Fruit fly (Drosophila melanogaster) whole organism, embryonic: ENCODE data around the gene Kah.

Source experiments
- Adf1 ChIP-seq: fragments of 200-800 bp; sonication (Bioruptor generic); IDR thresholded peaks from 2 replicates; pipeline ENCODE4 v1.3.6; 2022; ENCODE audit warnings: missing biosample characterization, missing genetic modification characterization
- B-H2 ChIP-seq: fragments of 200-800 bp; sonication (Bioruptor generic); optimal IDR thresholded peaks from 2 replicates; lab custom pipeline; 2018; ENCODE audit warnings: missing biosample characterization, mild to moderate bottlenecking, missing genetic modification characterization
- CG10321 ChIP-seq: fragments of 200-800 bp; sonication (Bioruptor generic); IDR thresholded peaks from 2 replicates; pipeline ENCODE4 v1.3.6; 2022; ENCODE audit warnings: missing biosample characterization, missing genetic modification characterization
- CG10543 ChIP-seq: fragments of 200-800 bp; sonication (Bioruptor generic); optimal IDR thresholded peaks from 3 replicates; lab custom pipeline; 2017; ENCODE audit warnings: missing biosample characterization, mild to moderate bottlenecking, missing genetic modification characterization, moderate library complexity
- CG12155 ChIP-seq: fragments of 200-800 bp; sonication (Bioruptor generic); optimal IDR thresholded peaks from 3 replicates; lab custom pipeline; 2016; ENCODE audit warnings: missing biosample characterization, missing genetic modification characterization
- CG12391 ChIP-seq: fragments of 200-800 bp; sonication (Bioruptor generic); optimal IDR thresholded peaks from 3 replicates; lab custom pipeline; 2018; ENCODE audit warnings: missing biosample characterization, mild to moderate bottlenecking, missing genetic modification characterization, moderate library complexity
- CG14050 ChIP-seq: fragments of 200-800 bp; sonication (Bioruptor generic); IDR thresholded peaks from 3 replicates; pipeline ENCODE4 v1.3.6; 2022; ENCODE audit warnings: missing biosample characterization, missing genetic modification characterization
- CG14965 ChIP-seq: fragments of 200-800 bp; sonication (Bioruptor generic); optimal IDR thresholded peaks from 2 replicates; lab custom pipeline; 2016; ENCODE audit warnings: missing biosample characterization, missing genetic modification characterization, borderline replicate concordance
- CG15073 ChIP-seq: fragments of 200-800 bp; sonication (Bioruptor generic); optimal IDR thresholded peaks from 2 replicates; lab custom pipeline; 2016; ENCODE audit warnings: missing biosample characterization, missing genetic modification characterization
- CG15269 ChIP-seq: fragments of 200-800 bp; sonication (Bioruptor generic); optimal IDR thresholded peaks from 2 replicates; lab custom pipeline; 2018; ENCODE audit warnings: missing biosample characterization, mild to moderate bottlenecking, missing genetic modification characterization, moderate library complexity
- CG15696 ChIP-seq: fragments of 200-800 bp; sonication (Bioruptor generic); optimal IDR thresholded peaks from 2 replicates; lab custom pipeline; 2019; ENCODE audit warnings: missing biosample characterization, mild to moderate bottlenecking, missing genetic modification characterization, moderate library complexity
- CG16779 ChIP-seq: fragments of 200-800 bp; sonication (Bioruptor generic); IDR thresholded peaks from 2 replicates; pipeline ENCODE4 v1.3.6; 2022; ENCODE audit warnings: missing biosample characterization, missing genetic modification characterization
- CG18599 ChIP-seq: fragments of 200-800 bp; sonication (Bioruptor generic); optimal IDR thresholded peaks from 3 replicates; lab custom pipeline; 2017; ENCODE audit warnings: missing biosample characterization, missing genetic modification characterization, mild to moderate bottlenecking, moderate library complexity, missing genetic modification reagents
- CG18619 ChIP-seq: fragments of 200-800 bp; sonication (Bioruptor generic); optimal IDR thresholded peaks from 3 replicates; lab custom pipeline; 2017; ENCODE audit warnings: missing biosample characterization, mild to moderate bottlenecking, missing genetic modification characterization
- CG30403 ChIP-seq: fragments of 200-800 bp; sonication (Bioruptor generic); optimal IDR thresholded peaks from 3 replicates; lab custom pipeline; 2016; ENCODE audit warnings: missing biosample characterization, missing genetic modification characterization
- CG3407 ChIP-seq: fragments of 200-800 bp; sonication (Bioruptor generic); optimal IDR thresholded peaks from 2 replicates; lab custom pipeline; 2018; ENCODE audit warnings: missing biosample characterization, mild to moderate bottlenecking, missing genetic modification characterization
- CG4730 ChIP-seq: fragments of 200-800 bp; sonication (Bioruptor generic); IDR thresholded peaks from 2 replicates; pipeline ENCODE4 v1.3.6; 2022; ENCODE audit warnings: missing biosample characterization, missing genetic modification characterization
- CG6254 ChIP-seq: fragments of 200-800 bp; sonication (Bioruptor generic); optimal IDR thresholded peaks from 3 replicates; lab custom pipeline; 2017; ENCODE audit warnings: mild to moderate bottlenecking, missing biosample characterization, missing genetic modification reagents, missing genetic modification characterization
- CG6683 ChIP-seq: fragments of 200-800 bp; sonication (Bioruptor generic); optimal IDR thresholded peaks from 2 replicates; lab custom pipeline; 2017; ENCODE audit warnings: missing biosample characterization, mild to moderate bottlenecking, missing genetic modification characterization, missing genetic modification reagents
- CG6854 ChIP-seq: fragments of 200-800 bp; sonication (Bioruptor generic); optimal IDR thresholded peaks from 3 replicates; lab custom pipeline; 2017; ENCODE audit warnings: missing biosample characterization, mild to moderate bottlenecking, missing genetic modification characterization
- CG9437 ChIP-seq: fragments of 200-800 bp; sonication (Bioruptor generic); optimal IDR thresholded peaks from 2 replicates; lab custom pipeline; 2018; ENCODE audit warnings: missing biosample characterization, mild to moderate bottlenecking, missing genetic modification characterization
- CG9609 ChIP-seq: fragments of 200-800 bp; sonication (Bioruptor generic); optimal IDR thresholded peaks from 3 replicates; lab custom pipeline; 2016; ENCODE audit warnings: missing biosample characterization, missing genetic modification characterization
- E2f1 ChIP-seq: fragments of 200-800 bp; sonication (Bioruptor generic); IDR thresholded peaks from 2 replicates; pipeline ENCODE4 v1.3.6; 2022; ENCODE audit warnings: missing biosample characterization, missing genetic modification characterization
- Eip74EF ChIP-seq, 2 experiments: fragments of 200-800 bp in 1 of 2; fragments of >200 bp in 1 of 2; sonication (Bioruptor generic) in 1 of 2; optimal IDR thresholded peaks; 2 replicates each; lab custom pipeline; 2017 to 2019; ENCODE audit warnings: missing biosample characterization in 2 of 2, missing genetic modification characterization in 2 of 2, mild to moderate bottlenecking in 1 of 2, moderate library complexity in 1 of 2
- H2.0 ChIP-seq: fragments of 200-800 bp; sonication (Bioruptor generic); IDR thresholded peaks from 2 replicates; pipeline ENCODE4 v1.3.6; 2022; ENCODE audit warnings: missing biosample characterization, missing genetic modification characterization
- HmgZ ChIP-seq: fragments of 200-800 bp; sonication (Bioruptor generic); optimal IDR thresholded peaks from 2 replicates; lab custom pipeline; 2018; ENCODE audit warnings: missing biosample characterization, mild to moderate bottlenecking, missing genetic modification characterization
- Mad ChIP-seq: fragments of 200-800 bp; sonication (Bioruptor generic); optimal IDR thresholded peaks from 2 replicates; lab custom pipeline; 2016; ENCODE audit warnings: missing biosample characterization, missing genetic modification characterization
- Med ChIP-seq: fragments of 200-800 bp; sonication (Bioruptor generic); peaks from one replicate; lab custom pipeline; 2016; ENCODE audit warnings: missing biosample characterization, missing genetic modification characterization, mild to moderate bottlenecking, inconsistent platforms, moderate library complexity
- NC2α ChIP-seq: fragments of 200-800 bp; sonication (Bioruptor generic); optimal IDR thresholded peaks from 2 replicates; lab custom pipeline; 2016; ENCODE audit warnings: missing biosample characterization, missing genetic modification characterization
- Optix ChIP-seq: fragments of 200-800 bp; sonication (Bioruptor generic); IDR thresholded peaks from 3 replicates; pipeline ENCODE4 v1.3.6; 2022; ENCODE audit warnings: missing biosample characterization, missing genetic modification characterization
- Stat92E ChIP-seq, 3 experiments: fragments of >200 bp in 2 of 3; fragments of 200-800 bp in 1 of 3; sonication (Bioruptor generic) in 1 of 3; optimal IDR thresholded peaks; 2 replicates each; lab custom pipeline; 2017 to 2019; ENCODE audit warnings: missing biosample characterization in 3 of 3, missing genetic modification characterization in 3 of 3, mild to moderate bottlenecking in 1 of 3, moderate library complexity in 1 of 3
- ara ChIP-seq: fragments of 200-800 bp; sonication (Bioruptor generic); IDR thresholded peaks from 2 replicates; pipeline ENCODE4 v1.3.6; 2022; ENCODE audit warnings: missing biosample characterization, missing genetic modification characterization
- dimm ChIP-seq: fragments of 200-800 bp; sonication (Bioruptor generic); IDR thresholded peaks from 2 replicates; pipeline ENCODE4 v1.3.6; 2022; ENCODE audit warnings: missing biosample characterization, missing genetic modification characterization
- disco-r ChIP-seq: fragments of 200-800 bp; sonication (Bioruptor generic); optimal IDR thresholded peaks from 2 replicates; lab custom pipeline; 2016; ENCODE audit warnings: missing biosample characterization, missing genetic modification characterization
- dysf ChIP-seq: fragments of 200-800 bp; sonication (Bioruptor generic); IDR thresholded peaks from 3 replicates; pipeline ENCODE4 v1.3.6; 2022; ENCODE audit warnings: missing biosample characterization, missing genetic modification characterization
- esg ChIP-seq: fragments of 200-800 bp; sonication (Bioruptor generic); conservative IDR thresholded peaks from 2 replicates; pipeline ENCODE4 v1.3.6; 2022; ENCODE audit warnings: missing biosample characterization, missing genetic modification characterization
- grau ChIP-seq: fragments of 200-800 bp; optimal IDR thresholded peaks from 3 replicates; lab custom pipeline; 2019; ENCODE audit warnings: missing biosample characterization, mild to moderate bottlenecking, missing genetic modification characterization, moderate library complexity
- gsb-n ChIP-seq: fragments of 200-800 bp; sonication (Bioruptor generic); optimal IDR thresholded peaks from 3 replicates; lab custom pipeline; 2018; ENCODE audit warnings: missing biosample characterization, mild to moderate bottlenecking, missing genetic modification characterization
- nmo ChIP-seq: fragments of 200-800 bp; sonication (Bioruptor generic); optimal IDR thresholded peaks from 2 replicates; lab custom pipeline; 2018; ENCODE audit warnings: missing biosample characterization, mild to moderate bottlenecking, missing genetic modification characterization, moderate library complexity
- p53 ChIP-seq: fragments of 200-800 bp; sonication (Bioruptor generic); optimal IDR thresholded peaks from 2 replicates; lab custom pipeline; 2016; ENCODE audit warnings: missing biosample characterization, missing genetic modification characterization
- pb ChIP-seq: fragments of 200-800 bp; sonication (Bioruptor generic); optimal IDR thresholded peaks from 3 replicates; lab custom pipeline; 2016; ENCODE audit warnings: missing biosample characterization, missing genetic modification characterization
- stc ChIP-seq: fragments of 200-800 bp; sonication (Bioruptor generic); IDR thresholded peaks from 2 replicates; pipeline ENCODE4 v1.3.6; 2022; ENCODE audit warnings: missing biosample characterization, missing genetic modification characterization
- zen ChIP-seq: fragments of 200-800 bp; sonication (Bioruptor generic); optimal IDR thresholded peaks from 3 replicates; lab custom pipeline; 2018; ENCODE audit warnings: missing biosample characterization, mild to moderate bottlenecking, missing genetic modification characterization, moderate library complexity

The Kah gene

dm6 chr3L:546819-547441, 42.1 kb downstream of the Kah start (continued):
- TF ChIP-seq CG16779 (GFP tag; lab: Robert Waterston, UW) (peak; percentile 92), CG15073 (no peak), CG10543 (GFP tag; lab: Kevin White, UChicago) (peak; percentile 95), dysf (GFP tag; lab: Robert Waterston, UW) (peak; percentile 89), stc (GFP tag; lab: Robert Waterston, UW) (peak; percentile 70), p53 (GFP tag; lab: Kevin White, UChicago) (peak; percentile 21), Stat92E (GFP tag; optimal IDR thresholded peaks at IDR 0.05; lab: Kevin White, UChicago) (no peak), Optix (peak; percentile 61; the same call in 2 of the 3 replicates), CG12155 (peak; percentile 86), CG6683 (peak; percentile 58), CG14050 (GFP tag; lab: Robert Waterston, UW) (peak; percentile 70), nmo (GFP tag; lab: Kevin White, UChicago) (peak; percentile 41), grau (tag; lab: Kevin White, UChicago) (peak; percentile 98), CG30403 (GFP tag; lab: Kevin White, UChicago) (peak; percentile 82), CG3407 (GFP tag; lab: Kevin White, UChicago) (no peak), CG18619 (GFP tag; lab: Kevin White, UChicago) (peak; percentile 84), CG14965 (GFP tag; lab: Kevin White, UChicago) (no peak), gsb-n (tag; lab: Kevin White, UChicago) (no peak), CG12391 (tag; lab: Kevin White, UChicago) (peak; percentile 69), NC2α (GFP tag; lab: Kevin White, UChicago) (peak; percentile 20), E2f1 (GFP tag; lab: Robert Waterston, UW) (peak; percentile 81), CG18599 (GFP tag; lab: Kevin White, UChicago) (peak; percentile 95), Eip74EF (GFP tag; optimal IDR thresholded peaks at IDR 0.05; lab: Kevin White, UChicago) (peak in 1 of 2 experiments; percentile 58), Mad (peak; percentile 3), zen (tag; lab: Kevin White, UChicago) (no peak), HmgZ (peak; percentile 91), CG15269 (tag; lab: Kevin White, UChicago) (peak; percentile 80), H2.0 (peak; percentile 81), B-H2 (GFP tag; lab: Kevin White, UChicago) (peak; percentile 92), ara (peak; percentile 69), CG10321 (GFP tag; lab: Robert Waterston, UW) (no peak), Med (GFP tag; lab: Kevin White, UChicago) (peak; percentile 99), pb (GFP tag; lab: Kevin White, UChicago) (peak; percentile 48), CG9437 (GFP tag; lab: Kevin White, UChicago) (no peak), dimm (GFP tag; lab: Robert Waterston, UW) (no peak), CG6854 (peak; percentile 31), disco-r (GFP tag; lab: Kevin White, UChicago) (peak; percentile 69), CG4730 (peak; percentile 67; the same call in 1 of the 2 replicates), CG6254 (GFP tag; lab: Kevin White, UChicago) (no peak), Adf1 (GFP tag; lab: Robert Waterston, UW) (peak; percentile 81), CG9609 (GFP tag; lab: Kevin White, UChicago) (peak; percentile 78), esg (GFP tag; lab: Robert Waterston, UW) (peak; percentile 72), CG15696 (tag; lab: Kevin White, UChicago) (peak; percentile 29)
